Fruit fly (Drosophila melanogaster) whole organism, embryonic: ENCODE data around the gene Ids.

Source experiments
- Adf1 ChIP-seq: fragments of 200-800 bp; sonication (Bioruptor generic); IDR thresholded peaks from 2 replicates; pipeline ENCODE4 v1.3.6; 2022; ENCODE audit warnings: missing biosample characterization, missing genetic modification characterization
- Asciz ChIP-seq: fragments of 200-800 bp; sonication (Bioruptor generic); optimal IDR thresholded peaks from 2 replicates; lab custom pipeline; 2017; ENCODE audit warnings: missing biosample characterization, mild to moderate bottlenecking, missing genetic modification characterization, missing genetic modification reagents
- CG11695 ChIP-seq: fragments of 200-800 bp; sonication (Bioruptor generic); IDR thresholded peaks from 3 replicates; pipeline ENCODE4 v1.3.6; 2022; ENCODE audit warnings: missing biosample characterization, missing genetic modification characterization
- CG13894 ChIP-seq: fragments of 200-800 bp; sonication (Bioruptor generic); optimal IDR thresholded peaks from 3 replicates; lab custom pipeline; 2018; ENCODE audit warnings: missing biosample characterization, mild to moderate bottlenecking, missing genetic modification characterization, moderate library complexity
- CG17568 ChIP-seq: fragments of 200-800 bp; sonication (Bioruptor generic); optimal IDR thresholded peaks from 2 replicates; lab custom pipeline; 2018; ENCODE audit warnings: missing biosample characterization, mild to moderate bottlenecking, missing genetic modification characterization, moderate library complexity
- CG17912 ChIP-seq: fragments of 200-800 bp; sonication (Bioruptor generic); optimal IDR thresholded peaks from 2 replicates; lab custom pipeline; 2018; ENCODE audit warnings: missing biosample characterization, mild to moderate bottlenecking, missing genetic modification characterization
- CG2199 ChIP-seq: fragments of 200-800 bp; sonication (Bioruptor generic); IDR thresholded peaks from 3 replicates; pipeline ENCODE4 v1.3.6; 2022; ENCODE audit warnings: missing biosample characterization, missing genetic modification characterization
- CG32532 ChIP-seq: fragments of 200-800 bp; sonication (Bioruptor generic); IDR thresholded peaks from 2 replicates; pipeline ENCODE4 v1.3.6; 2022; ENCODE audit warnings: missing biosample characterization, missing genetic modification characterization
- CG32767 ChIP-seq: fragments of 200-800 bp; sonication (Bioruptor generic); IDR thresholded peaks from 2 replicates; pipeline ENCODE4 v1.3.6; 2022; ENCODE audit warnings: missing biosample characterization, missing genetic modification characterization
- CG34422 ChIP-seq: fragments of 200-800 bp; sonication (Bioruptor generic); IDR thresholded peaks from 3 replicates; pipeline ENCODE4 v1.3.6; 2022; ENCODE audit warnings: missing biosample characterization, missing genetic modification characterization
- CG4360 ChIP-seq: fragments of 200-800 bp; sonication (Bioruptor generic); IDR thresholded peaks from 2 replicates; pipeline ENCODE4 v1.3.6; 2022; ENCODE audit warnings: missing biosample characterization, missing genetic modification characterization
- CG6683 ChIP-seq: fragments of 200-800 bp; sonication (Bioruptor generic); optimal IDR thresholded peaks from 2 replicates; lab custom pipeline; 2017; ENCODE audit warnings: missing biosample characterization, mild to moderate bottlenecking, missing genetic modification characterization, missing genetic modification reagents
- CG6765 ChIP-seq: fragments of 200-800 bp; sonication (Bioruptor generic); optimal IDR thresholded peaks from 3 replicates; lab custom pipeline; 2017; ENCODE audit warnings: missing biosample characterization, mild to moderate bottlenecking, missing genetic modification characterization
- CoRest ChIP-seq: fragments of 200-800 bp; sonication (Bioruptor generic); optimal IDR thresholded peaks from 3 replicates; lab custom pipeline; 2018; ENCODE audit warnings: missing biosample characterization, mild to moderate bottlenecking, missing genetic modification characterization, moderate library complexity
- Deaf1 ChIP-seq: fragments of 200-800 bp; optimal IDR thresholded peaks from 3 replicates; lab custom pipeline; 2019; ENCODE audit warnings: missing biosample characterization, mild to moderate bottlenecking, missing genetic modification characterization, moderate library complexity
- Drgx ChIP-seq: fragments of 200-800 bp; sonication (Bioruptor generic); IDR thresholded peaks from 2 replicates; pipeline ENCODE4 v1.3.6; 2022; ENCODE audit warnings: missing biosample characterization, missing genetic modification characterization
- Eip74EF ChIP-seq, 2 experiments: fragments of 200-800 bp in 1 of 2; fragments of >200 bp in 1 of 2; sonication (Bioruptor generic) in 1 of 2; optimal IDR thresholded peaks; 2 replicates each; lab custom pipeline; 2017 to 2019; ENCODE audit warnings: missing biosample characterization in 2 of 2, missing genetic modification characterization in 2 of 2, mild to moderate bottlenecking in 1 of 2, moderate library complexity in 1 of 2
- GATAe ChIP-seq: fragments of 200-800 bp; sonication (Bioruptor generic); conservative IDR thresholded peaks from 2 replicates; pipeline ENCODE4 v1.3.6; 2022; ENCODE audit warnings: missing biosample characterization, missing genetic modification characterization
- HLHmδ ChIP-seq: fragments of 200-800 bp; sonication (Bioruptor generic); optimal IDR thresholded peaks from 2 replicates; lab custom pipeline; 2018; ENCODE audit warnings: missing biosample characterization, mild to moderate bottlenecking, missing genetic modification characterization, moderate library complexity
- HmgZ ChIP-seq: fragments of 200-800 bp; sonication (Bioruptor generic); optimal IDR thresholded peaks from 2 replicates; lab custom pipeline; 2018; ENCODE audit warnings: missing biosample characterization, mild to moderate bottlenecking, missing genetic modification characterization
- Med ChIP-seq: fragments of 200-800 bp; sonication (Bioruptor generic); peaks from one replicate; lab custom pipeline; 2016; ENCODE audit warnings: missing biosample characterization, missing genetic modification characterization, mild to moderate bottlenecking, inconsistent platforms, moderate library complexity
- NK7.1 ChIP-seq: fragments of 200-800 bp; sonication (Bioruptor generic); optimal IDR thresholded peaks from 3 replicates; lab custom pipeline; 2016; ENCODE audit warnings: missing biosample characterization, missing genetic modification characterization
- Nf-YC ChIP-seq: fragments of 200-800 bp; optimal IDR thresholded peaks from 3 replicates; lab custom pipeline; 2019; ENCODE audit warnings: missing biosample characterization, mild to moderate bottlenecking, missing genetic modification characterization, moderate library complexity
- Oaz ChIP-seq: fragments of 200-800 bp; sonication (Bioruptor generic); IDR thresholded peaks from 2 replicates; pipeline ENCODE4 v1.3.6; 2022; ENCODE audit warnings: missing biosample characterization, missing genetic modification characterization
- Ptx1 ChIP-seq: fragments of 200-800 bp; sonication (Bioruptor generic); IDR thresholded peaks from 2 replicates; pipeline ENCODE4 v1.3.6; 2022; ENCODE audit warnings: missing biosample characterization, missing genetic modification characterization
- Xbp1 ChIP-seq: fragments of 200-800 bp; sonication (Bioruptor generic); optimal IDR thresholded peaks from 3 replicates; lab custom pipeline; 2016; ENCODE audit warnings: missing biosample characterization, mild to moderate bottlenecking, missing genetic modification characterization
- abd-A ChIP-seq: fragments of 200-800 bp; sonication (Bioruptor generic); optimal IDR thresholded peaks from 3 replicates; lab custom pipeline; 2019; ENCODE audit warnings: missing biosample characterization, mild to moderate bottlenecking, missing genetic modification characterization, moderate library complexity
- ash1 ChIP-seq: fragments of 200-800 bp; sonication (Bioruptor generic); optimal IDR thresholded peaks from 2 replicates; lab custom pipeline; 2018; ENCODE audit warnings: missing biosample characterization, mild to moderate bottlenecking, missing genetic modification characterization
- cg ChIP-seq: fragments of 200-800 bp; sonication (Bioruptor generic); optimal IDR thresholded peaks from 3 replicates; lab custom pipeline; 2019; ENCODE audit warnings: missing biosample characterization, mild to moderate bottlenecking, missing genetic modification characterization, moderate library complexity
- chinmo ChIP-seq: fragments of 200-800 bp; sonication (Bioruptor generic); IDR thresholded peaks from 4 replicates; pipeline ENCODE4 v1.3.6; 2022; ENCODE audit warnings: missing biosample characterization, missing genetic modification characterization; ENCODE audit not compliant: partially characterized antibody
- crol ChIP-seq: fragments of 200-800 bp; sonication (Bioruptor generic); IDR thresholded peaks from 2 replicates; pipeline ENCODE4 v1.3.6; 2022; ENCODE audit warnings: missing biosample characterization, missing genetic modification characterization
- eve ChIP-seq, 2 experiments: fragments of >200 bp; optimal IDR thresholded peaks; 2 replicates each; lab custom pipeline; 2017; ENCODE audit warnings: missing biosample characterization in 2 of 2, missing genetic modification characterization in 2 of 2
- gt ChIP-seq: fragments of 200-800 bp; sonication (Bioruptor generic); IDR thresholded peaks from 2 replicates; pipeline ENCODE4 v1.3.6; 2022; ENCODE audit warnings: missing biosample characterization, missing genetic modification characterization
- h ChIP-seq: fragments of >200 bp; optimal IDR thresholded peaks from 2 replicates; lab custom pipeline; 2017
- hkb ChIP-seq, 2 experiments: fragments of 200-800 bp in 1 of 2; fragments of >200 bp in 1 of 2; sonication (Bioruptor generic) in 1 of 2; IDR thresholded peaks in 1 of 2; optimal IDR thresholded peaks in 1 of 2; 2 replicates each; pipeline versions ENCODE4 v1.3.6 to Lab custom; 2017 to 2022; ENCODE audit warnings: missing biosample characterization in 1 of 2, missing genetic modification characterization in 1 of 2
- inv ChIP-seq: fragments of 200-800 bp; sonication (Bioruptor generic); IDR thresholded peaks from 2 replicates; pipeline ENCODE4 v1.3.6; 2022; ENCODE audit warnings: missing biosample characterization, missing genetic modification characterization; ENCODE audit not compliant: partially characterized antibody
- lbe ChIP-seq: fragments of 200-800 bp; sonication (Bioruptor generic); optimal IDR thresholded peaks from 2 replicates; lab custom pipeline; 2016; ENCODE audit warnings: missing biosample characterization, mild to moderate bottlenecking, missing genetic modification characterization
- lov ChIP-seq, 2 experiments: fragments of 200-800 bp in 1 of 2; fragments of >200 bp in 1 of 2; sonication (Bioruptor generic) in 1 of 2; IDR thresholded peaks in 1 of 2; optimal IDR thresholded peaks in 1 of 2; 2 replicates in 1 of 2; 3 replicates in 1 of 2; pipeline versions ENCODE4 v1.3.6 to Lab custom; 2017 to 2022; ENCODE audit warnings: missing biosample characterization in 1 of 2, missing genetic modification characterization in 1 of 2
- luna ChIP-seq: fragments of 200-800 bp; sonication (Bioruptor generic); optimal IDR thresholded peaks from 2 replicates; lab custom pipeline; 2016; ENCODE audit warnings: missing biosample characterization, missing genetic modification characterization
- pum ChIP-seq: fragments of 200-800 bp; sonication (Bioruptor generic); optimal IDR thresholded peaks from 2 replicates; lab custom pipeline; 2016; ENCODE audit warnings: missing biosample characterization, missing genetic modification characterization
- rib ChIP-seq: fragments of 200-800 bp; sonication (Bioruptor generic); IDR thresholded peaks from 2 replicates; pipeline ENCODE4 v1.3.6; 2022; ENCODE audit warnings: missing biosample characterization, missing genetic modification characterization
- sd ChIP-seq: fragments of 200-800 bp; sonication (Bioruptor generic); optimal IDR thresholded peaks from 3 replicates; lab custom pipeline; 2018; ENCODE audit warnings: missing biosample characterization, mild to moderate bottlenecking, missing genetic modification characterization, moderate library complexity
- sug ChIP-seq: fragments of 200-800 bp; optimal IDR thresholded peaks from 2 replicates; lab custom pipeline; 2019; ENCODE audit warnings: missing biosample characterization, mild to moderate bottlenecking, missing genetic modification characterization, moderate library complexity
- tll ChIP-seq, 2 experiments: fragments of 200-800 bp in 1 of 2; fragments of >200 bp in 1 of 2; sonication (Bioruptor generic) in 1 of 2; optimal IDR thresholded peaks; 2 replicates each; lab custom pipeline; 2017 to 2019; ENCODE audit warnings: missing biosample characterization in 2 of 2, missing genetic modification characterization in 2 of 2, mild to moderate bottlenecking in 1 of 2, moderate library complexity in 1 of 2
- unpg ChIP-seq: fragments of 200-800 bp; sonication (Bioruptor generic); optimal IDR thresholded peaks from 3 replicates; lab custom pipeline; 2018; ENCODE audit warnings: missing biosample characterization, mild to moderate bottlenecking, missing genetic modification characterization, moderate library complexity
- z ChIP-seq: fragments of 200-800 bp; sonication (Bioruptor generic); IDR thresholded peaks from 3 replicates; pipeline ENCODE4 v1.3.6; 2022; ENCODE audit warnings: missing biosample characterization, missing genetic modification characterization

Gene Ids

dm6 chr3L:3415633-3416198 lies 37.6 kb downstream of the Ids start (continued):
- TF ChIP-seq lbe = no peak
- TF ChIP-seq tll (GFP tag; optimal IDR thresholded peaks at IDR 0.05; lab: Kevin White, UChicago) = peak in 1 of 2 experiments; percentile 27
- TF ChIP-seq Asciz (GFP tag; lab: Kevin White, UChicago) = peak; percentile 37
- no peak for TF ChIP-seq CG17568 (GFP tag; lab: Kevin White, UChicago)
- TF ChIP-seq CoRest (tag; lab: Kevin White, UChicago) = no peak
- TF ChIP-seq inv (GFP tag; lab: Robert Waterston, UW) = no peak
- TF ChIP-seq h = no peak
- TF ChIP-seq CG32767 (GFP tag; lab: Robert Waterston, UW) = no peak
- no peak for TF ChIP-seq CG6683 (GFP tag; lab: Kevin White, UChicago)
- no peak for TF ChIP-seq hkb (optimal IDR thresholded peaks at IDR 0.05; lab: Kevin White, UChicago)
- TF ChIP-seq hkb (GFP tag; IDR thresholded peaks at IDR 0.05; lab: Robert Waterston, UW) = no peak
- TF ChIP-seq CG32532 (GFP tag; lab: Robert Waterston, UW) = 0 out of 2 replicates have a peak, but pooled peaks have one; percentile 5
- no peak for TF ChIP-seq CG6765 (GFP tag; lab: Kevin White, UChicago)
- TF ChIP-seq CG17912 = no peak

- TF ChIP-seq Eip74EF (GFP tag; optimal IDR thresholded peaks at IDR 0.05; lab: Kevin White, UChicago) (no peak), cg (GFP tag; lab: Kevin White, UChicago) (peak; percentile 93), Oaz (GFP tag; lab: Robert Waterston, UW) (no peak), pum (no peak), sd (tag; lab: Kevin White, UChicago) (peak; percentile 50), GATAe (GFP tag; lab: Robert Waterston, UW) (0 out of 2 replicates have a peak, but pooled peaks have one; percentile 18), Drgx (GFP tag; lab: Robert Waterston, UW) (peak; percentile 51), Deaf1 (peak; percentile 24), Nf-YC (tag; lab: Kevin White, UChicago) (peak; percentile 23), crol (GFP tag; lab: Robert Waterston, UW) (0 out of 2 replicates have a peak, but pooled peaks have one; percentile 27), CG13894 (tag; lab: Kevin White, UChicago) (peak; percentile 51), rib (GFP tag; lab: Robert Waterston, UW) (peak; percentile 35; the same call in 1 of the 2 replicates), Med (GFP tag; lab: Kevin White, UChicago) (peak; percentile 38), Xbp1 (GFP tag; lab: Kevin White, UChicago) (peak; percentile 52), Ptx1 (GFP tag; lab: Robert Waterston, UW) (no peak), lbe (peak; percentile 31), eve (GFP tag; optimal IDR thresholded peaks at IDR 0.05; lab: Kevin White, UChicago) (peak in 1 of 2 experiments; percentile 1), ash1 (GFP tag; lab: Kevin White, UChicago) (peak; percentile 57), luna (GFP tag; lab: Kevin White, UChicago) (no peak), z (GFP tag; lab: Robert Waterston, UW) (peak; percentile 59; the same call in 2 of the 3 replicates), NK7.1 (GFP tag; lab: Kevin White, UChicago) (no peak), unpg (GFP tag; lab: Kevin White, UChicago) (peak; percentile 11), HLHmδ (GFP tag; lab: Kevin White, UChicago) (no peak), HmgZ (peak; percentile 26), Adf1 (GFP tag; lab: Robert Waterston, UW) (peak; percentile 94), sug (tag; lab: Kevin White, UChicago) (peak; percentile 47), CG34422 (GFP tag; lab: Robert Waterston, UW) (peak; percentile 45; the same call in 1 of the 3 replicates), CG2199 (GFP tag; lab: Robert Waterston, UW) (peak; percentile 36; the same call in 2 of the 3 replicates), abd-A (tag; lab: Kevin White, UChicago) (peak; percentile 36), lov (optimal IDR thresholded peaks at IDR 0.05; lab: Kevin White, UChicago) (no peak), lov (GFP tag; IDR thresholded peaks at IDR 0.05; lab: Robert Waterston, UW) (0 out of 3 replicates have a peak, but pooled peaks have one; percentile 24), CG11695 (no peak), chinmo (peak; percentile 90; the same call in 3 of the 4 replicates), CG4360 (GFP tag; lab: Robert Waterston, UW) (peak; percentile 88), gt (GFP tag; lab: Robert Waterston, UW) (no peak)
These were observed 39.1 kb downstream of the Ids start for dm6 chr3L:3417120-3417519.
